Fruit fly (Drosophila melanogaster) whole organism, embryonic: ENCODE data around the gene Atx-1.

Source experiments
- ATbp ChIP-seq: fragments of 200-800 bp; sonication (Bioruptor generic); optimal IDR thresholded peaks from 2 replicates; lab custom pipeline; 2017; ENCODE audit warnings: missing biosample characterization, mild to moderate bottlenecking, missing genetic modification characterization, missing genetic modification reagents
- BtbVII ChIP-seq: fragments of 200-800 bp; sonication (Bioruptor generic); optimal IDR thresholded peaks from 3 replicates; lab custom pipeline; 2017; ENCODE audit warnings: missing biosample characterization, mild to moderate bottlenecking, missing genetic modification characterization
- CG10654 ChIP-seq: fragments of 200-800 bp; sonication (Bioruptor generic); optimal IDR thresholded peaks from 2 replicates; lab custom pipeline; 2016; ENCODE audit warnings: missing biosample characterization, missing genetic modification characterization
- CG10979 ChIP-seq: fragments of 200-800 bp; sonication (Bioruptor generic); optimal IDR thresholded peaks from 2 replicates; lab custom pipeline; 2018; ENCODE audit warnings: missing biosample characterization, mild to moderate bottlenecking, missing genetic modification characterization, moderate library complexity
- CG1233 ChIP-seq: fragments of 200-800 bp; sonication (Bioruptor generic); optimal IDR thresholded peaks from 4 replicates; lab custom pipeline; 2018; ENCODE audit warnings: missing biosample characterization, mild to moderate bottlenecking, missing genetic modification characterization
- CG13123 ChIP-seq: fragments of 200-800 bp; sonication (Bioruptor generic); optimal IDR thresholded peaks from 2 replicates; lab custom pipeline; 2016; ENCODE audit warnings: missing biosample characterization, missing genetic modification characterization
- CG13424 ChIP-seq: fragments of 200-800 bp; sonication (Bioruptor generic); optimal IDR thresholded peaks from 2 replicates; lab custom pipeline; 2019; ENCODE audit warnings: missing biosample characterization, mild to moderate bottlenecking, missing genetic modification characterization, moderate library complexity
- CG17359 ChIP-seq: fragments of 200-800 bp; sonication (Bioruptor generic); optimal IDR thresholded peaks from 3 replicates; lab custom pipeline; 2018; ENCODE audit warnings: missing biosample characterization, mild to moderate bottlenecking, missing genetic modification characterization, moderate library complexity
- CG18476 ChIP-seq: fragments of 200-800 bp; sonication (Bioruptor generic); optimal IDR thresholded peaks from 2 replicates; lab custom pipeline; 2016; ENCODE audit warnings: missing biosample characterization, mild to moderate bottlenecking, missing genetic modification characterization
- CG34376 ChIP-seq: fragments of 200-800 bp; sonication (Bioruptor generic); optimal IDR thresholded peaks from 2 replicates; lab custom pipeline; 2018; ENCODE audit warnings: missing biosample characterization, mild to moderate bottlenecking, missing genetic modification characterization
- CG34422 ChIP-seq: fragments of 200-800 bp; sonication (Bioruptor generic); IDR thresholded peaks from 3 replicates; pipeline ENCODE4 v1.3.6; 2022; ENCODE audit warnings: missing biosample characterization, missing genetic modification characterization
- CG4820 ChIP-seq: fragments of 200-800 bp; sonication (Bioruptor generic); optimal IDR thresholded peaks from 3 replicates; lab custom pipeline; 2016; ENCODE audit warnings: missing biosample characterization, missing genetic modification characterization
- CG7745 ChIP-seq: fragments of 200-800 bp; sonication (Bioruptor generic); optimal IDR thresholded peaks from 2 replicates; lab custom pipeline; 2018; ENCODE audit warnings: missing biosample characterization, mild to moderate bottlenecking, missing genetic modification characterization, moderate library complexity
- CG9609 ChIP-seq: fragments of 200-800 bp; sonication (Bioruptor generic); optimal IDR thresholded peaks from 3 replicates; lab custom pipeline; 2016; ENCODE audit warnings: missing biosample characterization, missing genetic modification characterization
- ERR ChIP-seq: fragments of 200-800 bp; sonication (Bioruptor generic); optimal IDR thresholded peaks from 2 replicates; lab custom pipeline; 2016; ENCODE audit warnings: missing biosample characterization, missing genetic modification characterization
- Ets97D ChIP-seq: fragments of 200-800 bp; sonication (Bioruptor generic); optimal IDR thresholded peaks from 3 replicates; lab custom pipeline; 2016; ENCODE audit warnings: missing biosample characterization, missing genetic modification characterization
- Gsc ChIP-seq: fragments of 200-800 bp; sonication (Bioruptor generic); IDR thresholded peaks from 2 replicates; pipeline ENCODE4 v1.3.6; 2022; ENCODE audit warnings: missing biosample characterization, missing genetic modification characterization
- H2.0 ChIP-seq: fragments of 200-800 bp; sonication (Bioruptor generic); IDR thresholded peaks from 2 replicates; pipeline ENCODE4 v1.3.6; 2022; ENCODE audit warnings: missing biosample characterization, missing genetic modification characterization
- Hr3 ChIP-seq: fragments of 200-800 bp; sonication (Bioruptor generic); optimal IDR thresholded peaks from 3 replicates; lab custom pipeline; 2016; ENCODE audit warnings: missing biosample characterization, missing genetic modification characterization
- MBD-R2 ChIP-seq: fragments of 200-800 bp; sonication (Bioruptor generic); IDR thresholded peaks from 2 replicates; pipeline ENCODE4 v1.3.6; 2022; ENCODE audit warnings: missing biosample characterization, missing genetic modification characterization
- Mes4 ChIP-seq: fragments of 200-800 bp; sonication (Bioruptor generic); optimal IDR thresholded peaks from 2 replicates; lab custom pipeline; 2016; ENCODE audit warnings: missing biosample characterization, missing genetic modification characterization
- Mrtf ChIP-seq: fragments of 200-800 bp; sonication (Bioruptor generic); IDR thresholded peaks from 3 replicates; pipeline ENCODE4 v1.3.6; 2022; ENCODE audit warnings: missing biosample characterization, missing genetic modification characterization
- NC2α ChIP-seq: fragments of 200-800 bp; sonication (Bioruptor generic); optimal IDR thresholded peaks from 2 replicates; lab custom pipeline; 2016; ENCODE audit warnings: missing biosample characterization, missing genetic modification characterization
- Nf-YA ChIP-seq: fragments of 200-800 bp; sonication (Bioruptor generic); IDR thresholded peaks from 2 replicates; pipeline ENCODE4 v1.3.6; 2022; ENCODE audit warnings: missing biosample characterization, missing genetic modification characterization
- Opbp ChIP-seq: fragments of 200-800 bp; sonication (Bioruptor generic); IDR thresholded peaks from 3 replicates; pipeline ENCODE4 v1.3.6; 2022; ENCODE audit warnings: missing biosample characterization, missing genetic modification characterization; ENCODE audit not compliant: partially characterized antibody
- Ptx1 ChIP-seq: fragments of 200-800 bp; sonication (Bioruptor generic); IDR thresholded peaks from 2 replicates; pipeline ENCODE4 v1.3.6; 2022; ENCODE audit warnings: missing biosample characterization, missing genetic modification characterization
- Sry-δ ChIP-seq: fragments of 200-800 bp; sonication (Bioruptor generic); optimal IDR thresholded peaks from 2 replicates; lab custom pipeline; 2016; ENCODE audit warnings: missing biosample characterization, missing genetic modification characterization
- abd-A ChIP-seq: fragments of 200-800 bp; sonication (Bioruptor generic); optimal IDR thresholded peaks from 3 replicates; lab custom pipeline; 2019; ENCODE audit warnings: missing biosample characterization, mild to moderate bottlenecking, missing genetic modification characterization, moderate library complexity
- ap ChIP-seq: fragments of 200-800 bp; sonication (Bioruptor generic); IDR thresholded peaks from 2 replicates; pipeline ENCODE4 v1.3.6; 2022; ENCODE audit warnings: missing biosample characterization, missing genetic modification characterization
- bigmax ChIP-seq: fragments of 200-800 bp; sonication (Bioruptor generic); optimal IDR thresholded peaks from 2 replicates; lab custom pipeline; 2018; ENCODE audit warnings: missing biosample characterization, mild to moderate bottlenecking, missing genetic modification characterization
- bowl ChIP-seq: fragments of 200-800 bp; sonication (Bioruptor generic); IDR thresholded peaks from 2 replicates; pipeline ENCODE4 v1.3.6; 2022; ENCODE audit warnings: missing biosample characterization, missing genetic modification characterization
- btn ChIP-seq: fragments of 200-800 bp; sonication (Bioruptor generic); optimal IDR thresholded peaks from 2 replicates; lab custom pipeline; 2016; ENCODE audit warnings: missing biosample characterization, missing genetic modification characterization
- ci ChIP-seq: fragments of 200-800 bp; sonication (Bioruptor generic); IDR thresholded peaks from 3 replicates; pipeline ENCODE4 v1.3.6; 2022; ENCODE audit warnings: missing biosample characterization, missing genetic modification characterization
- crc ChIP-seq: fragments of 200-800 bp; sonication (Bioruptor generic); optimal IDR thresholded peaks from 2 replicates; lab custom pipeline; 2016; ENCODE audit warnings: missing biosample characterization, missing genetic modification characterization
- croc ChIP-seq: fragments of 200-800 bp; sonication (Bioruptor generic); conservative IDR thresholded peaks from 3 replicates; pipeline ENCODE4 v1.3.6; 2022; ENCODE audit warnings: missing biosample characterization, missing genetic modification characterization
- eve ChIP-seq, 2 experiments: fragments of >200 bp; optimal IDR thresholded peaks; 2 replicates each; lab custom pipeline; 2017; ENCODE audit warnings: missing biosample characterization in 2 of 2, missing genetic modification characterization in 2 of 2
- ewg ChIP-seq: fragments of 200-800 bp; sonication (Bioruptor generic); optimal IDR thresholded peaks from 3 replicates; lab custom pipeline; 2017; ENCODE audit warnings: mild to moderate bottlenecking, missing biosample characterization, missing genetic modification reagents, missing genetic modification characterization
- gem ChIP-seq: fragments of 200-800 bp; sonication (Bioruptor generic); optimal IDR thresholded peaks from 2 replicates; lab custom pipeline; 2019; ENCODE audit warnings: missing biosample characterization, mild to moderate bottlenecking, missing genetic modification characterization, moderate library complexity
- gsb-n ChIP-seq: fragments of 200-800 bp; sonication (Bioruptor generic); optimal IDR thresholded peaks from 3 replicates; lab custom pipeline; 2018; ENCODE audit warnings: missing biosample characterization, mild to moderate bottlenecking, missing genetic modification characterization
- ham ChIP-seq: fragments of 200-800 bp; sonication (Bioruptor generic); IDR thresholded peaks from 2 replicates; pipeline ENCODE4 v1.3.6; 2022; ENCODE audit warnings: missing biosample characterization, missing genetic modification characterization
- lbe ChIP-seq: fragments of 200-800 bp; sonication (Bioruptor generic); optimal IDR thresholded peaks from 2 replicates; lab custom pipeline; 2016; ENCODE audit warnings: missing biosample characterization, mild to moderate bottlenecking, missing genetic modification characterization
- maf-S ChIP-seq: fragments of 200-800 bp; sonication (Bioruptor generic); optimal IDR thresholded peaks from 2 replicates; lab custom pipeline; 2016; ENCODE audit warnings: missing biosample characterization, missing genetic modification characterization
- peb ChIP-seq: fragments of 200-800 bp; sonication (Bioruptor generic); IDR thresholded peaks from 2 replicates; pipeline ENCODE4 v1.3.6; 2022; ENCODE audit warnings: missing biosample characterization, missing genetic modification characterization
- pfk ChIP-seq: fragments of 200-800 bp; sonication (Bioruptor generic); optimal IDR thresholded peaks from 2 replicates; lab custom pipeline; 2018; ENCODE audit warnings: missing biosample characterization, mild to moderate bottlenecking, missing genetic modification characterization, moderate library complexity
- ro ChIP-seq: fragments of 200-800 bp; sonication (Bioruptor generic); IDR thresholded peaks from 2 replicates; pipeline ENCODE4 v1.3.6; 2022; ENCODE audit warnings: missing biosample characterization, missing genetic modification characterization
- run ChIP-seq: fragments of 200-800 bp; sonication (Bioruptor generic); optimal IDR thresholded peaks from 3 replicates; lab custom pipeline; 2018; ENCODE audit warnings: missing biosample characterization, mild to moderate bottlenecking, missing genetic modification characterization
- sc ChIP-seq, 3 experiments: fragments of >200 bp in 2 of 3; fragments of 200-800 bp in 1 of 3; sonication (Bioruptor generic) in 1 of 3; optimal IDR thresholded peaks; 2 replicates in 2 of 3; 3 replicates in 1 of 3; lab custom pipeline; 2017; ENCODE audit warnings: mild to moderate bottlenecking in 1 of 3, missing biosample characterization in 1 of 3, missing genetic modification characterization in 1 of 3, missing genetic modification reagents in 1 of 3
- stc ChIP-seq: fragments of 200-800 bp; sonication (Bioruptor generic); IDR thresholded peaks from 2 replicates; pipeline ENCODE4 v1.3.6; 2022; ENCODE audit warnings: missing biosample characterization, missing genetic modification characterization
- toy ChIP-seq: fragments of 200-800 bp; sonication (Bioruptor generic); IDR thresholded peaks from 2 replicates; pipeline ENCODE4 v1.3.6; 2022; ENCODE audit warnings: missing biosample characterization, missing genetic modification characterization
- trh ChIP-seq: fragments of 200-800 bp; sonication (Bioruptor generic); optimal IDR thresholded peaks from 2 replicates; lab custom pipeline; 2016; ENCODE audit warnings: missing biosample characterization, missing genetic modification characterization
- wdn ChIP-seq: fragments of 200-800 bp; sonication (Bioruptor generic); IDR thresholded peaks from 2 replicates; pipeline ENCODE4 v1.3.6; 2022; ENCODE audit warnings: missing biosample characterization, missing genetic modification characterization

The Atx-1 gene

DNA sequence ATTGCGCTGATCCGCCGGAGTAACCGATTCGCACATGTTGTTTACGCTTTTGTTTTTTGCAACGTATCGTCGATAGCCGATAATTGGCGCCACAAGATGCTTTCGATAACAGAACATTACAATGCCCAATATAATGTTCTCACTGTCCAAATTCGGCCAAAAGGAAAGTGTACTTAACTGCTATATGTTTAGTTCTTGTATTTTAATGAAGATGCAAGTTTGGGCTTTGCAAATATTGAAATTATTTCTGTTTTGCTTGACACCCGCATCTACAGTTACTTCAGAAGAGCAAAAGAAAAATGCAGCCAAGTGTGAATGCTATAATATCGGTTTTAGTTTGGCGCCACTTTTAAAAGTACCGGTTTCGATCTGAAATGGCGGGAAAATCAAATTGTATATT is 29.6 kb downstream of the Atx-1 start (continued):
- TF ChIP-seq croc (GFP tag; lab: Robert Waterston, UW) (peak; percentile 82), wdn (GFP tag; lab: Robert Waterston, UW) (peak; percentile 72), ham (GFP tag; lab: Robert Waterston, UW) (no peak), ewg (GFP tag; lab: Kevin White, UChicago) (peak; percentile 81), CG9609 (peak; percentile 93), abd-A (tag; lab: Kevin White, UChicago) (peak; percentile 74), btn (GFP tag; lab: Kevin White, UChicago) (peak; percentile 87), bowl (GFP tag; lab: Robert Waterston, UW) (peak; percentile 12; the same call in 1 of the 2 replicates), CG13424 (tag; lab: Kevin White, UChicago) (peak; percentile 94), gem (tag; lab: Kevin White, UChicago) (peak; percentile 95), gsb-n (peak; percentile 71), H2.0 (GFP tag; lab: Robert Waterston, UW) (peak; percentile 84), Nf-YA (GFP tag; lab: Robert Waterston, UW) (peak; percentile 64), trh (peak; percentile 78), bigmax (GFP tag; lab: Kevin White, UChicago) (peak; percentile 13), CG17359 (peak; percentile 91), CG1233 (GFP tag; lab: Kevin White, UChicago) (peak; percentile 88), ci (GFP tag; lab: Robert Waterston, UW) (peak; percentile 91), maf-S (GFP tag; lab: Kevin White, UChicago) (peak; percentile 90), ERR (GFP tag; lab: Kevin White, UChicago) (peak; percentile 93), crc (peak; percentile 88), CG7745 (tag; lab: Kevin White, UChicago) (no peak), CG13123 (GFP tag; lab: Kevin White, UChicago) (peak; percentile 82), lbe (GFP tag; lab: Kevin White, UChicago) (peak; percentile 79), stc (peak; percentile 80), Mrtf (GFP tag; lab: Robert Waterston, UW) (peak; percentile 87), Sry-δ (GFP tag; lab: Kevin White, UChicago) (peak; percentile 76), Ptx1 (GFP tag; lab: Robert Waterston, UW) (peak; percentile 92), toy (GFP tag; lab: Robert Waterston, UW) (peak; percentile 52; the same call in 1 of the 2 replicates), ATbp (GFP tag; lab: Kevin White, UChicago) (peak; percentile 70), CG10979 (tag; lab: Kevin White, UChicago) (peak; percentile 86), run (tag; lab: Kevin White, UChicago) (peak; percentile 64), BtbVII (GFP tag; lab: Kevin White, UChicago) (peak; percentile 85), pfk (GFP tag; lab: Kevin White, UChicago) (peak; percentile 41), CG18476 (GFP tag; lab: Kevin White, UChicago) (peak; percentile 89), eve (GFP tag; optimal IDR thresholded peaks at IDR 0.05; lab: Kevin White, UChicago) (no peak), peb (GFP tag; lab: Robert Waterston, UW) (peak; percentile 71), Hr3 (GFP tag; lab: Kevin White, UChicago) (peak; percentile 82), NC2α (GFP tag; lab: Kevin White, UChicago) (peak; percentile 71), Ets97D (GFP tag; lab: Kevin White, UChicago) (peak; percentile 86), Opbp (GFP tag; lab: Robert Waterston, UW) (peak; percentile 60; the same call in 1 of the 3 replicates), Gsc (GFP tag; lab: Robert Waterston, UW) (no peak), CG10654 (GFP tag; lab: Kevin White, UChicago) (peak; percentile 90), CG4820 (peak; percentile 89), CG34376 (GFP tag; lab: Kevin White, UChicago) (peak; percentile 92), ap (GFP tag; lab: Robert Waterston, UW) (peak; percentile 80), ro (GFP tag; lab: Robert Waterston, UW) (peak; percentile 61; the same call in 1 of the 2 replicates), Mes4 (GFP tag; lab: Kevin White, UChicago) (peak; percentile 84), MBD-R2 (GFP tag; lab: Robert Waterston, UW) (peak; percentile 80; the same call in 1 of the 2 replicates), CG34422 (peak; percentile 74; the same call in 2 of the 3 replicates), sc (optimal IDR thresholded peaks at IDR 0.05; lab: Kevin White, UChicago) (no peak), sc (GFP tag; optimal IDR thresholded peaks at IDR 0.05; lab: Kevin White, UChicago) (peak; percentile 71)
